Worm (Caenorhabditis elegans) whole organism, L2 larva: Measurements from ENCODE around the gene cyp-31A5.

Experiments
- C34F6.9 ChIP-seq: fragments of 150-350 bp; optimal IDR thresholded peaks from 2 replicates; lab custom pipeline; 2014; ENCODE audit warnings: missing biosample characterization, missing genetic modification characterization
- R02D3.7 ChIP-seq: fragments of 150-350 bp; optimal IDR thresholded peaks from 2 replicates; lab custom pipeline; 2014; ENCODE audit warnings: missing biosample characterization, missing genetic modification characterization
- Y55F3AM.14 ChIP-seq: fragments of 200-800 bp; sonication (Bioruptor generic); optimal IDR thresholded peaks from 2 replicates; lab custom pipeline; 2018; ENCODE audit warnings: mild to moderate bottlenecking, missing genetic modification characterization, missing compliant biosample characterization
- ZK546.5 ChIP-seq: sonication (generic microtip); optimal IDR thresholded peaks from 2 replicates; lab custom pipeline; 2017; ENCODE audit warnings: missing biosample characterization, missing genetic modification characterization
- alr-1 ChIP-seq: fragments of 150-350 bp; optimal IDR thresholded peaks from 2 replicates; lab custom pipeline; 2014; ENCODE audit warnings: missing biosample characterization, missing genetic modification characterization
- ama-1 ChIP-seq: fragments of 150-350 bp; optimal IDR thresholded peaks from 2 replicates; lab custom pipeline; 2018; ENCODE audit warnings: inconsistent platforms
- blmp-1 ChIP-seq: sonication (generic microtip); optimal IDR thresholded peaks from 2 replicates; lab custom pipeline; 2017; ENCODE audit warnings: missing genetic modification characterization, mild to moderate bottlenecking, missing compliant biosample characterization, antibody characterized with exemption, moderate library complexity; ENCODE audit not compliant: insufficient read depth
- ceh-16 ChIP-seq: fragments of 150-350 bp; optimal IDR thresholded peaks from 2 replicates; lab custom pipeline; 2014; ENCODE audit warnings: missing biosample characterization, missing genetic modification characterization
- ceh-82 ChIP-seq: fragments of 150-350 bp; optimal IDR thresholded peaks from 2 replicates; lab custom pipeline; 2014; ENCODE audit warnings: missing biosample characterization, missing genetic modification characterization
- crh-2 ChIP-seq: sonication (generic microtip); optimal IDR thresholded peaks from 2 replicates; lab custom pipeline; 2017; ENCODE audit warnings: missing biosample characterization, missing genetic modification characterization
- dmd-4 ChIP-seq: sonication (generic microtip); optimal IDR thresholded peaks from 2 replicates; lab custom pipeline; 2017; ENCODE audit warnings: missing biosample characterization, missing genetic modification characterization
- egl-27 ChIP-seq: sonication (generic microtip); optimal IDR thresholded peaks from 3 replicates; lab custom pipeline; 2017; ENCODE audit warnings: missing biosample characterization, missing genetic modification reagents, missing genetic modification characterization
- fos-1 ChIP-seq: fragments of 150-350 bp; optimal IDR thresholded peaks from 2 replicates; lab custom pipeline; 2014; ENCODE audit warnings: missing biosample characterization, missing genetic modification characterization
- gmeb-1 ChIP-seq: fragments of 150-350 bp; optimal IDR thresholded peaks from 2 replicates; lab custom pipeline; 2014; ENCODE audit warnings: missing biosample characterization, missing genetic modification characterization
- lin-11 ChIP-seq: fragments of 150-350 bp; sonication (generic microtip); optimal IDR thresholded peaks from 2 replicates; lab custom pipeline; 2014; ENCODE audit warnings: missing biosample characterization, missing genetic modification characterization, inconsistent platforms, mixed read lengths
- lin-13 ChIP-seq: fragments of 150-350 bp; optimal IDR thresholded peaks from 2 replicates; lab custom pipeline; 2014; ENCODE audit warnings: missing biosample characterization, missing genetic modification reagents, missing genetic modification characterization
- lsy-2 ChIP-seq, 2 experiments: fragments of 150-350 bp in 1 of 2; sonication (generic microtip) in 1 of 2; optimal IDR thresholded peaks; 2 replicates each; lab custom pipeline; 2014 to 2017; ENCODE audit warnings: missing biosample characterization in 2 of 2, missing genetic modification characterization in 2 of 2
- mab-5 ChIP-seq: fragments of 150-350 bp; optimal IDR thresholded peaks from 2 replicates; lab custom pipeline; 2014; ENCODE audit warnings: missing biosample characterization, missing genetic modification characterization
- mdl-1 ChIP-seq, 2 experiments: fragments of 150-350 bp in 1 of 2; sonication (generic microtip) in 1 of 2; optimal IDR thresholded peaks; 2 replicates each; lab custom pipeline; 2017; ENCODE audit warnings: missing biosample characterization in 2 of 2, missing genetic modification characterization in 2 of 2
- nhr-11 ChIP-seq: fragments of 150-350 bp; optimal IDR thresholded peaks from 2 replicates; lab custom pipeline; 2014; ENCODE audit warnings: missing biosample characterization, missing genetic modification characterization
- nhr-237 ChIP-seq: fragments of 150-350 bp; optimal IDR thresholded peaks from 2 replicates; lab custom pipeline; 2014; ENCODE audit warnings: missing biosample characterization, missing genetic modification characterization
- nhr-6 ChIP-seq: fragments of 150-350 bp; optimal IDR thresholded peaks from 2 replicates; lab custom pipeline; 2014; ENCODE audit warnings: missing biosample characterization, missing genetic modification characterization
- sem-4 ChIP-seq: fragments of 150-350 bp; optimal IDR thresholded peaks from 2 replicates; lab custom pipeline; 2014; ENCODE audit warnings: missing biosample characterization, missing genetic modification reagents, missing genetic modification characterization
- skn-1 ChIP-seq: sonication (generic microtip); optimal IDR thresholded peaks from 2 replicates; lab custom pipeline; 2017; ENCODE audit warnings: missing biosample characterization, missing genetic modification characterization
- sma-3 ChIP-seq: sonication (generic microtip); optimal IDR thresholded peaks from 2 replicates; lab custom pipeline; 2016; ENCODE audit warnings: missing genetic modification reagents, missing genetic modification characterization, missing compliant biosample characterization
- sma-9 ChIP-seq, 2 experiments: fragments of 150-350 bp in 1 of 2; sonication (generic microtip) in 1 of 2; optimal IDR thresholded peaks; 2 replicates each; lab custom pipeline; 2014 to 2016; ENCODE audit warnings: missing genetic modification characterization in 2 of 2, mild to moderate bottlenecking in 1 of 2, missing biosample characterization in 1 of 2, missing compliant biosample characterization in 1 of 2, missing genetic modification reagents in 1 of 2, moderate library complexity in 1 of 2
- unc-39 ChIP-seq: fragments of 150-350 bp; optimal IDR thresholded peaks from 2 replicates; lab custom pipeline; 2014; ENCODE audit warnings: missing biosample characterization, missing genetic modification characterization
- unc-55 ChIP-seq: fragments of 150-350 bp; sonication (generic microtip); optimal IDR thresholded peaks from 3 replicates; lab custom pipeline; 2014; ENCODE audit warnings: missing biosample characterization, missing genetic modification reagents, missing genetic modification characterization
- unc-62 ChIP-seq: fragments of 150-350 bp; optimal IDR thresholded peaks from 2 replicates; lab custom pipeline; 2014; ENCODE audit warnings: missing biosample characterization, missing genetic modification reagents, missing genetic modification characterization
- zag-1 ChIP-seq: fragments of 150-350 bp; optimal IDR thresholded peaks from 2 replicates; lab custom pipeline; 2014; ENCODE audit warnings: missing biosample characterization, missing genetic modification characterization
- ztf-1 ChIP-seq: fragments of 200-800 bp; sonication (Bioruptor generic); conservative IDR thresholded peaks from 2 replicates; pipeline ENCODE4 v1.3.6; 2022; ENCODE audit warnings: missing genetic modification characterization, missing compliant biosample characterization
- ztf-11 ChIP-seq: sonication (generic microtip); optimal IDR thresholded peaks from 2 replicates; lab custom pipeline; 2017; ENCODE audit warnings: missing biosample characterization, missing genetic modification characterization
- ztf-4 ChIP-seq: fragments of 150-350 bp; optimal IDR thresholded peaks from 2 replicates; lab custom pipeline; 2014; ENCODE audit warnings: missing biosample characterization, missing genetic modification characterization

The cyp-31A5 gene

ce11 chrIV:13358488-13358887, 42.6 kb upstream of the cyp-31A5 start, which contains the start of gene W02A2.8:
Gene W02A2.8 (minus strand): TSS chrIV:13358588.
- no peak for TF ChIP-seq dmd-4 (tag; lab: Kevin White, UChicago)
- no peak for TF ChIP-seq nhr-11 (tag; lab: Kevin White, UChicago)
- no peak for TF ChIP-seq ZK546.5 (tag; lab: Kevin White, UChicago)
- TF ChIP-seq C34F6.9 (tag; lab: Kevin White, UChicago) = no peak
- TF ChIP-seq Y55F3AM.14 (GFP tag; lab: Kevin White, UChicago) = no peak
- no peak for TF ChIP-seq crh-2
- TF ChIP-seq ztf-1 = no peak
- TF ChIP-seq sem-4 (tag; lab: Kevin White, UChicago) = no peak
- TF ChIP-seq mab-5 (tag; lab: Kevin White, UChicago) = no peak
- TF ChIP-seq unc-62 (GFP tag; lab: Kevin White, UChicago) = no peak
- TF ChIP-seq unc-39 (tag; lab: Kevin White, UChicago) = no peak

ce11 chrIV:13360144-13360543, 40.9 kb upstream of the cyp-31A5 start, which contains the start of gene Y62E10A.3:
Gene Y62E10A.3 (minus strand): TSS chrIV:13360244.
- TF ChIP-seq mdl-1 (tag; optimal IDR thresholded peaks at IDR 0.05; lab: Kevin White, UChicago) (no peak), ztf-1 (no peak), R02D3.7 (tag; lab: Kevin White, UChicago) (no peak), sma-9 (GFP tag; optimal IDR thresholded peaks at IDR 0.05; lab: Kevin White, UChicago) (no peak), sma-9 (tag; optimal IDR thresholded peaks at IDR 0.05; lab: Kevin White, UChicago) (no peak), nhr-6 (tag; lab: Kevin White, UChicago) (no peak), C34F6.9 (tag; lab: Kevin White, UChicago) (no peak), alr-1 (tag; lab: Kevin White, UChicago) (no peak), nhr-237 (tag; lab: Kevin White, UChicago) (no peak), ztf-11 (tag; lab: Kevin White, UChicago) (no peak), ztf-4 (tag; lab: Kevin White, UChicago) (no peak), lin-13 (GFP tag; lab: Kevin White, UChicago) (no peak), lin-11 (tag; lab: Kevin White, UChicago) (no peak), mab-5 (tag; lab: Kevin White, UChicago) (no peak), nhr-11 (tag; lab: Kevin White, UChicago) (no peak)

DNA sequence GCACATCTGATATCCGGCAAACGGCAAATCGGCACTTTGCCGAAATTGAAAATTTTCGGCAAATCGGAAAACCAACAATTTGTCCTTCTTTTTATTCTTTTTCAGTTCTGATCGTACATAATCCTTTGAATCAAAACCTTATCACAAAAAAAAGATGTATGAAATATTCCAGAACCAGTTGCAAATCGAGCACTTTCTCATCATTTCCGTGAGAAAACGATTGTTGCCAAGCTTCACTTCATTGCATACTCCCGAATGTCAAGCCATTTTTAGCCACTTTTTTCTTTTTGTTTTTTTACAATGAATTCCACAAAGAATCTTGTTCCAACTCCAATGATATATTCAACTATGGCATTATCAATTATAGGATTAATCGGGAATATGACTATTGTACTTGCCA, 36.2 kb upstream of the cyp-31A5 start, which contains the start of gene srsx-25:
srsx-25 (plus strand) TSS at position 301 of the 400 bp plus-strand sequence.
- TF ChIP-seq ceh-82 (tag; lab: Kevin White, UChicago) (no peak), egl-27 (no peak), Y55F3AM.14 (GFP tag; lab: Kevin White, UChicago) (no peak), C34F6.9 (tag; lab: Kevin White, UChicago) (no peak), unc-39 (tag; lab: Kevin White, UChicago) (no peak), blmp-1 (tag; lab: Kevin White, UChicago) (no peak), nhr-11 (tag; lab: Kevin White, UChicago) (no peak), zag-1 (tag; lab: Kevin White, UChicago) (no peak), sma-3 (no peak), skn-1 (tag; lab: Kevin White, UChicago) (no peak), ama-1 (no peak), R02D3.7 (tag; lab: Kevin White, UChicago) (no peak), lsy-2 (tag; optimal IDR thresholded peaks at IDR 0.05; lab: Kevin White, UChicago) (no peak), lin-11 (tag; lab: Kevin White, UChicago) (no peak), ceh-16 (tag; lab: Kevin White, UChicago) (no peak), crh-2 (no peak), gmeb-1 (tag; lab: Kevin White, UChicago) (no peak), ZK546.5 (tag; lab: Kevin White, UChicago) (no peak)

ce11 chrIV:13369120-13369842, 31.8 kb upstream of the cyp-31A5 start, which contains the start of gene agt-1:
Gene agt-1 (minus strand): TSS chrIV:13369412.
- no peak for TF ChIP-seq lin-13 (GFP tag; lab: Kevin White, UChicago)
- no peak for TF ChIP-seq sem-4 (tag; lab: Kevin White, UChicago)
- no peak for TF ChIP-seq ama-1
- no peak for TF ChIP-seq fos-1 (tag; lab: Kevin White, UChicago)
- TF ChIP-seq ZK546.5 (tag; lab: Kevin White, UChicago) = no peak
- TF ChIP-seq unc-55 (GFP tag; lab: Kevin White, UChicago) = no peak
- no peak for TF ChIP-seq nhr-6 (tag; lab: Kevin White, UChicago)
- no peak for TF ChIP-seq egl-27
- no peak for TF ChIP-seq nhr-11 (tag; lab: Kevin White, UChicago)
- no peak for TF ChIP-seq ztf-11 (tag; lab: Kevin White, UChicago)
- TF ChIP-seq ztf-4 (tag; lab: Kevin White, UChicago) = no peak
